Worm (Caenorhabditis elegans) whole organism, mixed stage, embryonic: ENCODE measurements around the gene tyr-1.

Source experiments
- flh-1 ChIP-seq: fragments of 200-800 bp; sonication (Bioruptor generic); optimal IDR thresholded peaks from 2 replicates; lab custom pipeline; 2018; ENCODE audit warnings: mild to moderate bottlenecking, missing genetic modification characterization, moderate library complexity, missing compliant biosample characterization
- ham-2 ChIP-seq: fragments of 200-800 bp; sonication (Bioruptor generic); optimal IDR thresholded peaks from 2 replicates; lab custom pipeline; 2018; ENCODE audit warnings: mild to moderate bottlenecking, missing genetic modification characterization, missing compliant biosample characterization
- lin-13 ChIP-seq: fragments of 150-350 bp; optimal IDR thresholded peaks from 2 replicates; lab custom pipeline; 2014; ENCODE audit warnings: missing biosample characterization, missing genetic modification characterization
- lsy-2 ChIP-seq: fragments of 150-350 bp; optimal IDR thresholded peaks from 2 replicates; lab custom pipeline; 2014; ENCODE audit warnings: missing biosample characterization, missing genetic modification characterization
- nhr-237 ChIP-seq: fragments of 150-350 bp; optimal IDR thresholded peaks from 2 replicates; lab custom pipeline; 2014; ENCODE audit warnings: missing biosample characterization, missing genetic modification characterization
- pha-4 ChIP-seq: fragments of 150-350 bp; optimal IDR thresholded peaks from 2 replicates; lab custom pipeline; 2018; ENCODE audit warnings: missing biosample characterization, missing genetic modification reagents, missing genetic modification characterization
- sem-2 ChIP-seq: fragments of 200-800 bp; sonication (Bioruptor generic); optimal IDR thresholded peaks from 2 replicates; lab custom pipeline; 2018; ENCODE audit warnings: mild to moderate bottlenecking, missing genetic modification characterization, missing compliant biosample characterization
- unc-62 ChIP-seq: fragments of 150-350 bp; optimal IDR thresholded peaks from 2 replicates; lab custom pipeline; 2014; ENCODE audit warnings: missing biosample characterization, missing genetic modification reagents, missing genetic modification characterization

The tyr-1 gene

ce11 chrIII:7924821-7925220 lies 51.2 kb downstream of the tyr-1 start, which contains the start of gene tag-250:
tag-250 (minus strand) TSS chrIII:7924921.
- TF ChIP-seq lin-13 (tag; lab: Kevin White, UChicago), result no peak
- TF ChIP-seq flh-1 (GFP tag; lab: Kevin White, UChicago), result no peak

- TF ChIP-seq sem-2 (GFP tag; lab: Kevin White, UChicago) (no peak), nhr-237 (tag; lab: Kevin White, UChicago) (peak; percentile 24), unc-62 (GFP tag; lab: Kevin White, UChicago) (no peak), pha-4 (tag; lab: Kevin White, UChicago) (peak; percentile 34), ham-2 (GFP tag; lab: Kevin White, UChicago) (peak; percentile 78), lsy-2 (peak; percentile 2)
These were observed 52.4 kb downstream of the tyr-1 start for ce11 chrIII:7925968-7926367.
